Fruit fly (Drosophila melanogaster): ENCODE data around the gene yem.

dm6 chr3R:29112398-29113150 lies 10.1 kb downstream of the yem start, which contains the start of the genes alpha-Man-Ib and Pdhb:
- TF ChIP-seq dsx (GFP tag; optimal IDR thresholded peaks at IDR 0.05; ENCODE audit: poor library complexity, severe bottlenecking) (no peak), topi (GFP tag; optimal IDR thresholded peaks at IDR 0.05) (no peak), Sox15 (GFP tag; optimal IDR thresholded peaks at IDR 0.05) (peak; percentile 63), OdsH (GFP tag; optimal IDR thresholded peaks at IDR 0.05) (no peak), Sox102F (GFP tag; optimal IDR thresholded peaks at IDR 0.05) (no peak), CG10631 (GFP tag; optimal IDR thresholded peaks at IDR 0.05) (no peak), CG1621 (tag; optimal IDR thresholded peaks at IDR 0.05) (no peak), svp (GFP tag) (peak; percentile 81), Hr39 (GFP tag; optimal IDR thresholded peaks at IDR 0.05) (no peak), CG16779 (tag; optimal IDR thresholded peaks at IDR 0.05) (no peak), acj6 (GFP tag; optimal IDR thresholded peaks at IDR 0.05) (peak; percentile 73), CG11902 (GFP tag; optimal IDR thresholded peaks at IDR 0.05) (peak; percentile 59), fd59A (GFP tag; optimal IDR thresholded peaks at IDR 0.05) (peak; percentile 2)
